Fruit fly (Drosophila melanogaster) whole organism, prepupa: ENCODE measurements around the gene Psa.

Source experiments
- Blimp-1 ChIP-seq: fragments of 200-800 bp; sonication (Bioruptor generic); optimal IDR thresholded peaks from 3 replicates; lab custom pipeline; 2017; ENCODE audit warnings: missing biosample characterization, missing genetic modification characterization, mild to moderate bottlenecking, moderate library complexity, missing genetic modification reagents
- CG10631 ChIP-seq: fragments of 200-800 bp; sonication (Bioruptor generic); optimal IDR thresholded peaks from 2 replicates; lab custom pipeline; 2016; ENCODE audit warnings: missing biosample characterization, missing genetic modification characterization
- CG10669 ChIP-seq: fragments of 200-800 bp; sonication (Bioruptor generic); optimal IDR thresholded peaks from 3 replicates; lab custom pipeline; 2018; ENCODE audit warnings: missing biosample characterization, mild to moderate bottlenecking, missing genetic modification characterization, moderate library complexity
- CG11294 ChIP-seq: fragments of 200-800 bp; sonication (Bioruptor generic); IDR thresholded peaks from 2 replicates; pipeline ENCODE4 v1.3.6; 2022; ENCODE audit warnings: missing biosample characterization, missing genetic modification characterization
- CG11902 ChIP-seq: fragments of 200-800 bp; sonication (Bioruptor generic); optimal IDR thresholded peaks from 3 replicates; lab custom pipeline; 2016; ENCODE audit warnings: missing biosample characterization, missing genetic modification characterization
- CG15336 ChIP-seq: fragments of 200-800 bp; sonication (Bioruptor generic); IDR thresholded peaks from 2 replicates; pipeline ENCODE4 v1.3.6; 2022; ENCODE audit warnings: missing biosample characterization, missing genetic modification characterization
- CG1621 ChIP-seq: fragments of 200-800 bp; sonication (Bioruptor generic); optimal IDR thresholded peaks from 3 replicates; lab custom pipeline; 2018; ENCODE audit warnings: missing biosample characterization, mild to moderate bottlenecking, missing genetic modification characterization
- CG16779 ChIP-seq: fragments of 200-800 bp; sonication (Bioruptor generic); optimal IDR thresholded peaks from 3 replicates; lab custom pipeline; 2017; ENCODE audit warnings: missing biosample characterization, mild to moderate bottlenecking, missing genetic modification characterization
- CG3032 ChIP-seq: fragments of 200-800 bp; optimal IDR thresholded peaks from 2 replicates; lab custom pipeline; 2019; ENCODE audit warnings: missing biosample characterization, mild to moderate bottlenecking, missing genetic modification characterization, moderate library complexity
- CG31627 ChIP-seq: fragments of 200-800 bp; sonication (Bioruptor generic); optimal IDR thresholded peaks from 3 replicates; lab custom pipeline; 2016; ENCODE audit warnings: missing biosample characterization, missing genetic modification characterization
- CG32006 ChIP-seq: fragments of 200-800 bp; sonication (Bioruptor generic); optimal IDR thresholded peaks from 3 replicates; lab custom pipeline; 2017; ENCODE audit warnings: missing biosample characterization, mild to moderate bottlenecking, missing genetic modification characterization
- CG3919 ChIP-seq: fragments of 200-800 bp; sonication (Bioruptor generic); optimal IDR thresholded peaks from 3 replicates; lab custom pipeline; 2016; ENCODE audit warnings: missing biosample characterization, missing genetic modification characterization
- CG6163 ChIP-seq: fragments of 200-800 bp; sonication (Bioruptor generic); IDR thresholded peaks from 3 replicates; pipeline ENCODE4 v1.3.6; 2022; ENCODE audit warnings: missing biosample characterization, missing genetic modification characterization
- CG6276 ChIP-seq: fragments of 200-800 bp; sonication (Bioruptor generic); optimal IDR thresholded peaks from 2 replicates; lab custom pipeline; 2017; ENCODE audit warnings: missing biosample characterization, mild to moderate bottlenecking, missing genetic modification characterization
- CG6854 ChIP-seq: fragments of 200-800 bp; sonication (Bioruptor generic); optimal IDR thresholded peaks from 2 replicates; lab custom pipeline; 2017; ENCODE audit warnings: missing biosample characterization, mild to moderate bottlenecking, missing genetic modification characterization
- CG8119 ChIP-seq: fragments of 200-800 bp; sonication (Bioruptor generic); IDR thresholded peaks from 3 replicates; pipeline ENCODE4 v1.3.6; 2022; ENCODE audit warnings: missing biosample characterization, missing genetic modification characterization
- CG9139 ChIP-seq: fragments of 200-800 bp; sonication (Bioruptor generic); optimal IDR thresholded peaks from 3 replicates; lab custom pipeline; 2017; ENCODE audit warnings: missing biosample characterization, mild to moderate bottlenecking, missing genetic modification characterization
- Eip78C ChIP-seq: fragments of 200-800 bp; sonication (Bioruptor generic); peaks from one replicate; lab custom pipeline; 2016; ENCODE audit warnings: missing biosample characterization, missing genetic modification characterization
- Ets21C ChIP-seq: fragments of 200-800 bp; sonication (Bioruptor generic); optimal IDR thresholded peaks from 3 replicates; lab custom pipeline; 2016; ENCODE audit warnings: missing biosample characterization, missing genetic modification characterization
- Hr38 ChIP-seq: sonication (Bioruptor generic); optimal IDR thresholded peaks from 2 replicates; lab custom pipeline; 2016; ENCODE audit warnings: missing biosample characterization, missing genetic modification characterization
- Hr39 ChIP-seq: fragments of 200-800 bp; sonication (Bioruptor generic); optimal IDR thresholded peaks from 2 replicates; lab custom pipeline; 2016; ENCODE audit warnings: missing biosample characterization, missing genetic modification characterization
- Hr4 ChIP-seq: fragments of 200-800 bp; sonication (Bioruptor generic); optimal IDR thresholded peaks from 3 replicates; lab custom pipeline; 2016; ENCODE audit warnings: missing biosample characterization, missing genetic modification characterization
- Lpt ChIP-seq: fragments of 200-800 bp; sonication (Bioruptor generic); optimal IDR thresholded peaks from 3 replicates; lab custom pipeline; 2016; ENCODE audit warnings: missing biosample characterization, missing genetic modification characterization
- OdsH ChIP-seq: fragments of 200-800 bp; sonication (Bioruptor generic); optimal IDR thresholded peaks from 3 replicates; lab custom pipeline; 2016; ENCODE audit warnings: missing biosample characterization, missing genetic modification characterization
- Smox ChIP-seq: fragments of 200-800 bp; sonication (Bioruptor generic); optimal IDR thresholded peaks from 3 replicates; lab custom pipeline; 2016; ENCODE audit warnings: missing biosample characterization, missing genetic modification characterization
- Sox102F ChIP-seq: fragments of 200-800 bp; sonication (Bioruptor generic); optimal IDR thresholded peaks from 2 replicates; lab custom pipeline; 2016; ENCODE audit warnings: missing biosample characterization, mild to moderate bottlenecking, missing genetic modification characterization
- Sox14 ChIP-seq: fragments of 200-800 bp; sonication (Bioruptor generic); optimal IDR thresholded peaks from 3 replicates; lab custom pipeline; 2016; ENCODE audit warnings: missing biosample characterization, missing genetic modification characterization
- Sox15 ChIP-seq: fragments of 200-800 bp; sonication (Bioruptor generic); optimal IDR thresholded peaks from 3 replicates; lab custom pipeline; 2016; ENCODE audit warnings: missing biosample characterization, missing genetic modification characterization
- acj6 ChIP-seq: fragments of 200-800 bp; sonication (Bioruptor generic); optimal IDR thresholded peaks from 3 replicates; lab custom pipeline; 2016; ENCODE audit warnings: missing biosample characterization, missing genetic modification characterization
- cyc ChIP-seq: fragments of 200-800 bp; sonication (Bioruptor generic); optimal IDR thresholded peaks from 3 replicates; lab custom pipeline; 2016; ENCODE audit warnings: missing biosample characterization, missing genetic modification characterization
- dsx ChIP-seq: fragments of 200-800 bp; optimal IDR thresholded peaks from 3 replicates; lab custom pipeline; 2019; ENCODE audit warnings: missing biosample characterization, mild to moderate bottlenecking, missing genetic modification characterization, moderate library complexity; ENCODE audit not compliant: poor library complexity, severe bottlenecking
- eg ChIP-seq: fragments of 200-800 bp; sonication (Bioruptor generic); IDR thresholded peaks from 3 replicates; pipeline ENCODE4 v1.3.6; 2022; ENCODE audit warnings: missing biosample characterization, missing genetic modification characterization
- esn ChIP-seq: fragments of 200-800 bp; sonication (Bioruptor generic); optimal IDR thresholded peaks from 2 replicates; lab custom pipeline; 2016; ENCODE audit warnings: missing biosample characterization, mild to moderate bottlenecking, missing genetic modification characterization, moderate library complexity
- fd59A ChIP-seq: fragments of 200-800 bp; sonication (Bioruptor generic); optimal IDR thresholded peaks from 2 replicates; lab custom pipeline; 2017; ENCODE audit warnings: missing biosample characterization, mild to moderate bottlenecking, missing genetic modification characterization, missing genetic modification reagents
- fd85E ChIP-seq: fragments of 200-800 bp; sonication (Bioruptor generic); optimal IDR thresholded peaks from 3 replicates; lab custom pipeline; 2016; ENCODE audit warnings: missing biosample characterization, missing genetic modification characterization
- fkh ChIP-seq: fragments of 200-800 bp; sonication (Bioruptor generic); optimal IDR thresholded peaks from 3 replicates; lab custom pipeline; 2017; ENCODE audit warnings: missing biosample characterization, mild to moderate bottlenecking, missing genetic modification characterization, moderate library complexity
- lz ChIP-seq: fragments of 200-800 bp; sonication (Bioruptor generic); optimal IDR thresholded peaks from 3 replicates; lab custom pipeline; 2016; ENCODE audit warnings: missing biosample characterization, missing genetic modification characterization
- net ChIP-seq: fragments of 200-800 bp; sonication (Bioruptor generic); optimal IDR thresholded peaks from 3 replicates; lab custom pipeline; 2016; ENCODE audit warnings: missing biosample characterization, missing genetic modification characterization
- pdm3 ChIP-seq: fragments of 200-800 bp; sonication (Bioruptor generic); optimal IDR thresholded peaks from 3 replicates; lab custom pipeline; 2016; ENCODE audit warnings: missing biosample characterization, missing genetic modification characterization
- spab ChIP-seq: fragments of 200-800 bp; sonication (Bioruptor generic); optimal IDR thresholded peaks from 2 replicates; lab custom pipeline; 2017; ENCODE audit warnings: missing biosample characterization, mild to moderate bottlenecking, missing genetic modification characterization, missing genetic modification reagents
- ss ChIP-seq, 2 experiments: fragments of 200-800 bp; sonication (Bioruptor generic); optimal IDR thresholded peaks; 2 replicates in 1 of 2; 3 replicates in 1 of 2; lab custom pipeline; 2017 to 2018; ENCODE audit warnings: mild to moderate bottlenecking in 2 of 2, missing biosample characterization in 2 of 2, missing genetic modification characterization in 2 of 2, moderate library complexity in 1 of 2
- svp ChIP-seq: fragments of 200-800 bp; sonication (Bioruptor generic); peaks from one replicate; lab custom pipeline; 2016; ENCODE audit warnings: missing biosample characterization, missing genetic modification characterization
- topi ChIP-seq: fragments of 200-800 bp; sonication (Bioruptor generic); optimal IDR thresholded peaks from 3 replicates; lab custom pipeline; 2016; ENCODE audit warnings: missing biosample characterization, missing genetic modification characterization
- vri ChIP-seq: fragments of 200-800 bp; sonication (Bioruptor generic); optimal IDR thresholded peaks from 3 replicates; lab custom pipeline; 2016; ENCODE audit warnings: missing biosample characterization, mild to moderate bottlenecking, missing genetic modification characterization

Gene Psa

DNA sequence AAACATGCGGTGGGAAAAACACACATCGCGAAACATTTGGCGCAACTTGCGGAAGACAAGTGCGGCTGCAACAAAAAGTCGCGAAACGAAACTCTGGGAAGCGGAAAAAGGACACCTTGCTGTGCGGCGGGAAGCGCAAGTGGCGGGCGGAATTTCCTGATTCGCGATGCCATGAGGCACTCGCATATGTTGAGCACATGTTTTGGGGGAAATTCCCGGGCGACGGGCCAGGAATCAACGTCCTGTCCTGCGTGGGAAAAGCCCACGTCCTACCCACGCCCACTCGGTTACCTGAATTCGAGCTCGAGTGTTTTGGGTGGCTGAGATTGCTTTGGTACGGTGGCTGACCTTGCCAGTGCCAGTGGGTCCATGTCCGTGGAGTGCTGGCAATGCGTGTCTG, 40.8 kb upstream of the Psa start:
- TF ChIP-seq CG8119 (GFP tag; lab: Robert Waterston, UW) (no peak), vri (no peak), fd85E (GFP tag; lab: Kevin White, UChicago) (no peak), OdsH (GFP tag; lab: Kevin White, UChicago) (no peak), Blimp-1 (GFP tag; lab: Kevin White, UChicago) (no peak), CG31627 (GFP tag; lab: Kevin White, UChicago) (no peak), eg (GFP tag; lab: Robert Waterston, UW) (no peak), Sox102F (no peak), Sox14 (GFP tag; lab: Kevin White, UChicago) (no peak), CG10631 (no peak), CG6854 (GFP tag; lab: Kevin White, UChicago) (no peak)
- TF ChIP-seq, all 60 proteins: peak for 0

DNA sequence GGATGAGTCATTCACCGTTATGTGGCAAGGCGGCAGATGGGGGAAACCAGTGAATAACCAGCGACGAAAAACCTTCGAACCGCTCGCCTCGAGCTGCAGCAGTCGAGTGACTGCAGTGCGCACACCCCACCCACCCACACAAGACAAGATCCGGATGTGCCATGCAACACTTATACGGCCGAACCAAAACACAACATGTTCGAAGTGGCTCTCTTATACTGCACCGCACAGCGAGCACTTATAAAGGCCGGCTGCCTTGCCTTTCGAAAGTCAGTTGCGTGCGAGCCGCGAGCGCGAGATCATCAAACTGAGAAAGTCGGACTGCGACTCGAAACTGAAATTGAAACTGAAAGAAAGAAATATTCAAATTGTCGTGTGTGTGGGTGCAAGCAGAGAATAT, 39.1 kb upstream of the Psa start, which contains the start of gene rho:
TSS of gene rho (plus strand) at position 265 of the 400 bp plus-strand sequence.
- TF ChIP-seq CG1621 (tag; lab: Kevin White, UChicago): peak; percentile 59
- TF ChIP-seq Sox14 (GFP tag; lab: Kevin White, UChicago): peak; percentile 29
- peak; percentile 85 for TF ChIP-seq dsx
- peak; percentile 67; the same call in 1 of the 3 replicates for TF ChIP-seq CG6163 (GFP tag; lab: Robert Waterston, UW)
- no peak for TF ChIP-seq Smox (GFP tag; lab: Kevin White, UChicago)
- peak; percentile 71; the same call in 2 of the 3 replicates for TF ChIP-seq eg (GFP tag; lab: Robert Waterston, UW)
- TF ChIP-seq CG9139 (GFP tag; lab: Kevin White, UChicago): peak; percentile 57
- TF ChIP-seq CG3032: peak; percentile 14
- TF ChIP-seq CG6854 (GFP tag; lab: Kevin White, UChicago): peak; percentile 69
- TF ChIP-seq CG11902 (GFP tag; lab: Kevin White, UChicago): no peak
- peak; percentile 15 for TF ChIP-seq pdm3 (GFP tag; lab: Kevin White, UChicago)
- TF ChIP-seq CG11294 (GFP tag; lab: Robert Waterston, UW): peak; percentile 19; the same call in 1 of the 2 replicates
- TF ChIP-seq CG15336 (GFP tag; lab: Robert Waterston, UW): peak; percentile 60
- TF ChIP-seq lz (GFP tag; lab: Kevin White, UChicago): peak; percentile 7
- TF ChIP-seq esn (GFP tag; lab: Kevin White, UChicago): peak; percentile 10
- peak; percentile 34 for TF ChIP-seq CG3919 (GFP tag; lab: Kevin White, UChicago)
- TF ChIP-seq Sox15 (GFP tag; lab: Kevin White, UChicago): no peak
- peak; percentile 39 for TF ChIP-seq net (GFP tag; lab: Kevin White, UChicago)
- TF ChIP-seq Blimp-1 (GFP tag; lab: Kevin White, UChicago): peak; percentile 14
- TF ChIP-seq fkh (GFP tag; lab: Kevin White, UChicago): no peak
- no peak for TF ChIP-seq Hr39
- TF ChIP-seq CG10669 (GFP tag; lab: Kevin White, UChicago): peak; percentile 17
- TF ChIP-seq CG16779 (tag; lab: Kevin White, UChicago): peak; percentile 27
- TF ChIP-seq Eip78C (GFP tag; lab: Kevin White, UChicago): peak; percentile 71
- TF ChIP-seq ss (GFP tag; optimal IDR thresholded peaks at IDR 0.05; lab: Kevin White, UChicago): peak; percentile 59 to 74
- peak; percentile 12 for TF ChIP-seq Lpt
- TF ChIP-seq CG32006 (GFP tag; lab: Kevin White, UChicago): peak; percentile 11
- TF ChIP-seq Hr38 (GFP tag; lab: Kevin White, UChicago): no peak

DNA sequence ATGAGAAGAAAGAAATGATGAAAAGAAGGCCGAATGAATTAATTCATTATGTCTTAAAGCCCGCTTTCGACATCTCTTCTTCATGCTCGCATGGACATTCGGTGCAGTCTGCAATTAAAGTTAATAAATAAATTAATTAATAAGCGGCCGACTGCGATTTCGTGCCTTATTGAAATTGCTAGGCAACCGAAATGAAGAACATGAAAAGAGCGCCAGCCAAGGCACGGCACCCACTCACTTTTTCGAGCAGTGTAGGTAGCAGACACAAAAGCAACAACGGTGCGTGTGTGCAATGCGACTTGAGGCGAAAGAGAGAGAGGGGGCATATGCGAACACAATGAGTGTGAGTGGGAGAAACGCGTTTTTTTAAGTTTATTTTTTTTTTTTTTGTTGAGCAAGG, 38.2 kb upstream of the Psa start:
- TF ChIP-seq svp (GFP tag; lab: Kevin White, UChicago) (peak; percentile 72), spab (GFP tag; lab: Kevin White, UChicago) (no peak), topi (peak; percentile 42), esn (GFP tag; lab: Kevin White, UChicago) (peak; percentile 65), Sox14 (GFP tag; lab: Kevin White, UChicago) (peak; percentile 42), CG11294 (GFP tag; lab: Robert Waterston, UW) (peak; percentile 40; the same call in 1 of the 2 replicates), Hr38 (GFP tag; lab: Kevin White, UChicago) (no peak), CG15336 (GFP tag; lab: Robert Waterston, UW) (peak; percentile 68), CG1621 (tag; lab: Kevin White, UChicago) (peak; percentile 10), CG6854 (GFP tag; lab: Kevin White, UChicago) (no peak), net (GFP tag; lab: Kevin White, UChicago) (peak; percentile 71), eg (GFP tag; lab: Robert Waterston, UW) (peak; percentile 55; the same call in 1 of the 3 replicates), cyc (GFP tag; lab: Kevin White, UChicago) (peak; percentile 40), vri (peak; percentile 18), fd59A (GFP tag; lab: Kevin White, UChicago) (peak; percentile 5), fd85E (GFP tag; lab: Kevin White, UChicago) (no peak), CG10631 (peak; percentile 47), Hr4 (GFP tag; lab: Kevin White, UChicago) (peak; percentile 81), Hr39 (peak; percentile 33), CG31627 (GFP tag; lab: Kevin White, UChicago) (peak; percentile 46), ss (GFP tag; optimal IDR thresholded peaks at IDR 0.05; lab: Kevin White, UChicago) (peak; percentile 13 to 46), Eip78C (GFP tag; lab: Kevin White, UChicago) (peak; percentile 87), fkh (GFP tag; lab: Kevin White, UChicago) (no peak), Smox (GFP tag; lab: Kevin White, UChicago) (peak; percentile 48), CG6276 (GFP tag; lab: Kevin White, UChicago) (peak; percentile 50), CG32006 (GFP tag; lab: Kevin White, UChicago) (peak; percentile 83), Lpt (peak; percentile 62), acj6 (GFP tag; lab: Kevin White, UChicago) (peak; percentile 50), Ets21C (GFP tag; lab: Kevin White, UChicago) (peak; percentile 17)
